Worm (Caenorhabditis elegans) whole organism, L4 larva: ENCODE data around the gene Y41C4A.18.
A peak's percentile ranks its signal among the peaks of the same experiment; 100 is the strongest.

ENCODE experiments used
- D1046.2 ChIP-seq: fragments of 200-800 bp; sonication (Bioruptor generic); IDR thresholded peaks from 2 replicates; pipeline ENCODE4 v1.3.6; 2022; ENCODE audit warnings: missing genetic modification characterization, missing compliant biosample characterization
- T20F7.1 ChIP-seq: fragments of 200-800 bp; sonication (Bioruptor generic); optimal IDR thresholded peaks from 2 replicates; lab custom pipeline; 2018; ENCODE audit warnings: mild to moderate bottlenecking, missing genetic modification characterization, missing compliant biosample characterization
- T26A8.4 ChIP-seq: fragments of 200-800 bp; sonication (Bioruptor generic); IDR thresholded peaks from 2 replicates; pipeline ENCODE4 v1.3.6; 2022; ENCODE audit warnings: missing genetic modification characterization, missing compliant biosample characterization
- Y105C5A.15 ChIP-seq: fragments of 200-800 bp; sonication (Bioruptor generic); IDR thresholded peaks from 2 replicates; pipeline ENCODE4 v1.3.6; 2022; ENCODE audit warnings: missing genetic modification characterization, missing compliant biosample characterization
- aly-2 ChIP-seq: sonication (generic microtip); optimal IDR thresholded peaks from 2 replicates; lab custom pipeline; 2018; ENCODE audit warnings: missing biosample characterization, missing genetic modification characterization
- attf-4 ChIP-seq: sonication (generic microtip); optimal IDR thresholded peaks from 3 replicates; lab custom pipeline; 2017; ENCODE audit warnings: missing biosample characterization, missing genetic modification characterization
- ceh-62 ChIP-seq: sonication (generic microtip); optimal IDR thresholded peaks from 2 replicates; lab custom pipeline; 2017; ENCODE audit warnings: missing biosample characterization, missing genetic modification characterization
- ceh-82 ChIP-seq: sonication (generic microtip); optimal IDR thresholded peaks from 2 replicates; lab custom pipeline; 2017; ENCODE audit warnings: missing biosample characterization, missing genetic modification characterization
- daf-12 ChIP-seq: fragments of 150-350 bp; optimal IDR thresholded peaks from 2 replicates; lab custom pipeline; 2014; ENCODE audit warnings: missing biosample characterization, missing genetic modification reagents, missing genetic modification characterization
- daf-16 ChIP-seq, 3 experiments: sonication (generic microtip); optimal IDR thresholded peaks; 2 replicates each; lab custom pipeline; 2016 to 2017; ENCODE audit warnings: missing genetic modification characterization in 3 of 3, missing genetic modification reagents in 3 of 3, mild to moderate bottlenecking in 2 of 3, missing compliant biosample characterization in 2 of 3, missing biosample characterization in 1 of 3, moderate library complexity in 1 of 3
- daf-19 ChIP-seq: fragments of 200-800 bp; sonication (Bioruptor generic); conservative IDR thresholded peaks from 2 replicates; pipeline ENCODE4 v1.3.6; 2022; ENCODE audit warnings: missing genetic modification characterization, missing compliant biosample characterization
- daf-8 ChIP-seq: fragments of 200-800 bp; sonication (Bioruptor generic); IDR thresholded peaks from 2 replicates; pipeline ENCODE4 v1.3.6; 2022; ENCODE audit warnings: missing genetic modification characterization, missing compliant biosample characterization
- dmd-6 ChIP-seq: fragments of 200-800 bp; sonication (Bioruptor generic); IDR thresholded peaks from 2 replicates; pipeline ENCODE4 v1.3.6; 2022; ENCODE audit warnings: missing genetic modification reagents, missing genetic modification characterization, missing compliant biosample characterization
- dpl-1 ChIP-seq: fragments of 150-350 bp; optimal IDR thresholded peaks from 2 replicates; lab custom pipeline; 2014; ENCODE audit warnings: missing biosample characterization, missing genetic modification reagents, missing genetic modification characterization
- dve-1 ChIP-seq: sonication (generic microtip); optimal IDR thresholded peaks from 2 replicates; lab custom pipeline; 2017; ENCODE audit warnings: antibody characterized with exemption, mild to moderate bottlenecking, missing genetic modification characterization, missing compliant biosample characterization; ENCODE audit not compliant: insufficient read depth
- hif-1 ChIP-seq, 2 experiments: sonication (generic microtip); optimal IDR thresholded peaks; 2 replicates each; lab custom pipeline; 2016 to 2017; ENCODE audit warnings: missing compliant biosample characterization in 2 of 2, missing genetic modification characterization in 2 of 2, missing genetic modification reagents in 2 of 2, missing genotype in 2 of 2, mild to moderate bottlenecking in 1 of 2
- hlh-11 ChIP-seq: fragments of 200-800 bp; sonication (Bioruptor generic); optimal IDR thresholded peaks from 2 replicates; lab custom pipeline; 2018; ENCODE audit warnings: mild to moderate bottlenecking, missing genetic modification characterization, missing compliant biosample characterization
- hlh-30 ChIP-seq: sonication (generic microtip); optimal IDR thresholded peaks from 2 replicates; lab custom pipeline; 2017; ENCODE audit warnings: antibody characterized with exemption, mild to moderate bottlenecking, missing genetic modification characterization, missing compliant biosample characterization; ENCODE audit not compliant: insufficient read depth
- lin-1 ChIP-seq: fragments of 200-800 bp; sonication (Bioruptor generic); IDR thresholded peaks from 2 replicates; pipeline ENCODE4 v1.3.6; 2022; ENCODE audit warnings: missing genetic modification reagents, missing genetic modification characterization, missing compliant biosample characterization
- lin-29 ChIP-seq: fragments of 200-800 bp; sonication (Bioruptor generic); IDR thresholded peaks from 2 replicates; pipeline ENCODE4 v1.3.6; 2022; ENCODE audit warnings: missing genetic modification reagents, missing genetic modification characterization, missing compliant biosample characterization
- lin-38 ChIP-seq: fragments of 200-800 bp; sonication (Bioruptor generic); IDR thresholded peaks from 2 replicates; pipeline ENCODE4 v1.3.6; 2022; ENCODE audit warnings: missing genetic modification reagents, missing genetic modification characterization, missing compliant biosample characterization
- lsy-2 ChIP-seq, 2 experiments: fragments of 150-350 bp in 1 of 2; sonication (generic microtip) in 1 of 2; optimal IDR thresholded peaks; 2 replicates each; lab custom pipeline; 2014 to 2017; ENCODE audit warnings: missing biosample characterization in 2 of 2, missing genetic modification characterization in 2 of 2
- mdl-1 ChIP-seq, 2 experiments: fragments of 150-350 bp in 1 of 2; sonication (generic microtip) in 1 of 2; optimal IDR thresholded peaks; 2 replicates each; lab custom pipeline; 2014 to 2017; ENCODE audit warnings: missing biosample characterization in 2 of 2, missing genetic modification characterization in 2 of 2
- mep-1 ChIP-seq: fragments of 150-350 bp; sonication (generic microtip); optimal IDR thresholded peaks from 3 replicates; lab custom pipeline; 2014; ENCODE audit warnings: missing biosample characterization, missing genetic modification characterization
- mes-2 ChIP-seq: sonication (generic microtip); optimal IDR thresholded peaks from 2 replicates; lab custom pipeline; 2016; ENCODE audit warnings: missing genotype, mild to moderate bottlenecking, missing genetic modification characterization, missing compliant biosample characterization; ENCODE audit not compliant: poor library complexity, severe bottlenecking
- mxl-3 ChIP-seq: fragments of 200-800 bp; sonication (Bioruptor generic); optimal IDR thresholded peaks from 2 replicates; lab custom pipeline; 2018; ENCODE audit warnings: mild to moderate bottlenecking, missing genetic modification characterization, missing compliant biosample characterization
- nhr-102 ChIP-seq: sonication (generic microtip); optimal IDR thresholded peaks from 2 replicates; lab custom pipeline; 2016; ENCODE audit warnings: mild to moderate bottlenecking, missing genetic modification characterization, moderate library complexity, missing compliant biosample characterization
- nhr-111 ChIP-seq: fragments of 200-800 bp; sonication (Bioruptor generic); optimal IDR thresholded peaks from 2 replicates; lab custom pipeline; 2018; ENCODE audit warnings: mild to moderate bottlenecking, missing genetic modification characterization, missing compliant biosample characterization
- nhr-237 ChIP-seq: sonication (generic microtip); optimal IDR thresholded peaks from 2 replicates; lab custom pipeline; 2017; ENCODE audit warnings: missing biosample characterization, missing genetic modification characterization
- nhr-28 ChIP-seq: fragments of 150-350 bp; optimal IDR thresholded peaks from 2 replicates; lab custom pipeline; 2014; ENCODE audit warnings: missing biosample characterization, missing genetic modification characterization
- nhr-41 ChIP-seq: fragments of 200-800 bp; sonication (Bioruptor generic); IDR thresholded peaks from 2 replicates; pipeline ENCODE4 v1.3.6; 2022; ENCODE audit warnings: missing genetic modification reagents, missing genetic modification characterization, missing compliant biosample characterization
- nhr-48 ChIP-seq: sonication (generic microtip); optimal IDR thresholded peaks from 2 replicates; lab custom pipeline; 2016; ENCODE audit warnings: mild to moderate bottlenecking, missing genetic modification characterization, missing compliant biosample characterization
- nhr-76 ChIP-seq: fragments of 150-350 bp; optimal IDR thresholded peaks from 2 replicates; lab custom pipeline; 2014; ENCODE audit warnings: missing biosample characterization, missing genetic modification characterization
- nhr-77 ChIP-seq: fragments of 150-350 bp; optimal IDR thresholded peaks from 2 replicates; lab custom pipeline; 2014; ENCODE audit warnings: missing biosample characterization, missing genetic modification characterization
- php-3 ChIP-seq: fragments of 200-800 bp; sonication (Bioruptor generic); IDR thresholded peaks from 2 replicates; pipeline ENCODE4 v1.3.6; 2022; ENCODE audit warnings: missing genetic modification reagents, missing genetic modification characterization, missing compliant biosample characterization
- pqm-1 ChIP-seq: sonication (generic microtip); optimal IDR thresholded peaks from 2 replicates; lab custom pipeline; 2017; ENCODE audit warnings: missing biosample characterization, missing genetic modification characterization
- rbr-2 ChIP-seq: sonication (generic microtip); optimal IDR thresholded peaks from 2 replicates; lab custom pipeline; 2016; ENCODE audit warnings: missing genotype, missing genetic modification characterization, missing compliant biosample characterization
- saeg-2 ChIP-seq: fragments of 200-800 bp; sonication (Bioruptor generic); IDR thresholded peaks from 2 replicates; pipeline ENCODE4 v1.3.6; 2022; ENCODE audit warnings: missing genetic modification reagents, missing genetic modification characterization, missing compliant biosample characterization
- skn-1 ChIP-seq: fragments of 150-350 bp; optimal IDR thresholded peaks from 2 replicates; lab custom pipeline; 2014; ENCODE audit warnings: missing biosample characterization, missing genetic modification characterization
- snpc-1.2 ChIP-seq: fragments of 200-800 bp; sonication (Bioruptor generic); IDR thresholded peaks from 2 replicates; pipeline ENCODE4 v1.3.6; 2022; ENCODE audit warnings: missing genetic modification reagents, missing genetic modification characterization, missing compliant biosample characterization
- snpc-4 ChIP-seq: fragments of 150-350 bp; optimal IDR thresholded peaks from 2 replicates; lab custom pipeline; 2014; ENCODE audit warnings: missing biosample characterization, missing genetic modification characterization
- tag-97 ChIP-seq: fragments of 200-800 bp; sonication (Bioruptor generic); IDR thresholded peaks from 2 replicates; pipeline ENCODE4 v1.3.6; 2022; ENCODE audit warnings: missing genetic modification characterization, missing compliant biosample characterization
- tra-1 ChIP-seq: fragments of 200-800 bp; sonication (Bioruptor generic); IDR thresholded peaks from 2 replicates; pipeline ENCODE4 v1.3.6; 2022; ENCODE audit warnings: missing genetic modification reagents, missing genetic modification characterization, missing compliant biosample characterization
- unc-62 ChIP-seq, 3 experiments: fragments of 150-350 bp in 1 of 3; sonication (generic microtip); optimal IDR thresholded peaks in 2 of 3; peaks in 1 of 3; 1 replicate in 1 of 3; 2 replicates in 2 of 3; lab custom pipeline; 2014 to 2017; ENCODE audit warnings: missing biosample characterization in 3 of 3, missing genetic modification characterization in 3 of 3, missing genetic modification reagents in 3 of 3, missing genotype in 1 of 3
- vab-7 ChIP-seq: fragments of 200-800 bp; sonication (Bioruptor generic); IDR thresholded peaks from 2 replicates; pipeline ENCODE4 v1.3.6; 2022; ENCODE audit warnings: missing genetic modification reagents, missing genetic modification characterization, missing compliant biosample characterization
- zfp-2 ChIP-seq: sonication (generic microtip); optimal IDR thresholded peaks from 2 replicates; lab custom pipeline; 2016; ENCODE audit warnings: mild to moderate bottlenecking, missing genetic modification characterization, missing compliant biosample characterization
- ztf-11 ChIP-seq: fragments of 150-350 bp; optimal IDR thresholded peaks from 2 replicates; lab custom pipeline; 2014; ENCODE audit warnings: missing biosample characterization, missing genetic modification characterization

Y41C4A.18 gene

ce11 chrIII:11683790-11684189 lies 46.6 kb upstream of the Y41C4A.18 start (continued):
- no peak for TF ChIP-seq Y105C5A.15 (GFP tag; lab: Robert Waterston, UW)
- TF ChIP-seq, all 104 proteins: peak for 4

- TF ChIP-seq pqm-1 (tag; lab: Kevin White, UChicago) (peak; percentile 31), mes-2 (tag; lab: Kevin White, UChicago) (peak; percentile 23), dmd-6 (GFP tag; lab: Robert Waterston, UW) (peak; percentile 85), dve-1 (tag; lab: Kevin White, UChicago) (peak; percentile 82), mep-1 (peak; percentile 15), daf-16 (GFP tag; optimal IDR thresholded peaks at IDR 0.05; lab: Kevin White, UChicago) (no peak), daf-16 (tag; optimal IDR thresholded peaks at IDR 0.05; lab: Kevin White, UChicago) (peak; percentile 92), nhr-77 (tag; lab: Kevin White, UChicago) (peak; percentile 42), nhr-28 (tag; lab: Kevin White, UChicago) (peak; percentile 79), attf-4 (no peak), ceh-82 (tag; lab: Kevin White, UChicago) (no peak), saeg-2 (GFP tag; lab: Robert Waterston, UW) (no peak), hlh-30 (tag; lab: Kevin White, UChicago) (peak; percentile 41), php-3 (GFP tag; lab: Robert Waterston, UW) (0 out of 2 replicates have a peak, but pooled peaks have one; percentile 40), nhr-237 (no peak), nhr-111 (GFP tag; lab: Kevin White, UChicago) (no peak), T20F7.1 (GFP tag; lab: Kevin White, UChicago) (no peak), nhr-102 (tag; lab: Kevin White, UChicago) (peak; percentile 9), lsy-2 (tag; optimal IDR thresholded peaks at IDR 0.05; lab: Kevin White, UChicago) (peak in 1 of 2 experiments; percentile 37), nhr-41 (GFP tag; lab: Robert Waterston, UW) (no peak), mxl-3 (GFP tag; lab: Kevin White, UChicago) (no peak), ztf-11 (tag; lab: Kevin White, UChicago) (no peak), hlh-11 (tag; lab: Kevin White, UChicago) (peak; percentile 85), dpl-1 (peak; percentile 8), mdl-1 (tag; optimal IDR thresholded peaks at IDR 0.05; lab: Kevin White, UChicago) (peak in 1 of 2 experiments; percentile 25), vab-7 (GFP tag; lab: Robert Waterston, UW) (no peak), unc-62 (GFP tag; optimal IDR thresholded peaks at IDR 0.05 in 1 of 2; lab: Kevin White, UChicago) (no peak), unc-62 (tag; optimal IDR thresholded peaks at IDR 0.05; lab: Kevin White, UChicago) (no peak), aly-2 (tag; lab: Kevin White, UChicago) (no peak), nhr-48 (tag; lab: Kevin White, UChicago) (peak; percentile 57), hif-1 (tag; optimal IDR thresholded peaks at IDR 0.05; lab: Kevin White, UChicago) (peak in 1 of 2 experiments; percentile 20), skn-1 (tag; lab: Kevin White, UChicago) (no peak), tag-97 (GFP tag; lab: Robert Waterston, UW) (no peak)
Measured at ce11 chrIII:11684770-11685169, 45.6 kb upstream of the Y41C4A.18 start.

DNA sequence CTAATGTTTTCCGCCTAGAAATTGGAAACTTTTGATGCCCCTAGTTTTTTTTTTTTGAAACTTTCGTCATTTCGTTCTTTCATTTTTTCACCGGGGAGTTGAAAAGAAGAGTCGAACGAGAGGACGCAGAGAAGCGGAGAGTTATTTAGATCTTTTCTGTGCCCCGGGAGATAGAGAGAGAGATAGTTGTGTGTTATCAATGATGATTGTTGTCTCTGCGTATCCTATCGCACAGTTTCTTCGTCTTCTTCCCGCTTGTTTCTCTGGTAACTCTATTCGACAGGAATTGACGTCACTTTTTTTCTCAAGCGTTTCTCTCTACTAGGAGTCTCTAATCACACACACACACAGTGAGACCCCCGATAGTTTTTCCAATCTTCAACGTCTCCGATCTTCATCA lies 41.1 kb upstream of the Y41C4A.18 start:
- TF ChIP-seq lin-38 (GFP tag; lab: Robert Waterston, UW) (no peak), snpc-1.2 (no peak), lin-1 (GFP tag; lab: Robert Waterston, UW) (peak; percentile 70; the same call in 1 of the 2 replicates), daf-8 (GFP tag; lab: Robert Waterston, UW) (no peak), nhr-28 (tag; lab: Kevin White, UChicago) (peak; percentile 99), T20F7.1 (GFP tag; lab: Kevin White, UChicago) (no peak), tra-1 (GFP tag; lab: Robert Waterston, UW) (peak; percentile 84), nhr-237 (no peak), D1046.2 (GFP tag; lab: Robert Waterston, UW) (no peak), T26A8.4 (GFP tag; lab: Robert Waterston, UW) (0 out of 2 replicates have a peak, but pooled peaks have one; percentile 35), snpc-4 (no peak), lin-29 (GFP tag; lab: Robert Waterston, UW) (no peak), daf-12 (tag; lab: Kevin White, UChicago) (no peak), hlh-30 (tag; lab: Kevin White, UChicago) (peak; percentile 29), rbr-2 (no peak), nhr-102 (tag; lab: Kevin White, UChicago) (peak; percentile 39), hlh-11 (tag; lab: Kevin White, UChicago) (peak; percentile 94), zfp-2 (no peak), ceh-62 (tag; lab: Kevin White, UChicago) (no peak), daf-19 (no peak), nhr-76 (tag; lab: Kevin White, UChicago) (no peak)
